Fruit fly (Drosophila melanogaster) whole organism: ENCODE measurements around the gene CG4229.

ENCODE experiments used
- CG8478 ChIP-seq: fragments of >200 bp; optimal IDR thresholded peaks from 2 replicates; lab custom pipeline; 2018; ENCODE audit warnings: inconsistent platforms
- Dll ChIP-seq: fragments of >200 bp; optimal IDR thresholded peaks from 2 replicates; lab custom pipeline; 2017
- EcR ChIP-seq, 2 experiments: fragments of >200 bp; optimal IDR thresholded peaks; 2 replicates each; lab custom pipeline; 2017; ENCODE audit warnings: missing biosample characterization in 2 of 2, missing genetic modification characterization in 2 of 2, missing genetic modification reagents in 2 of 2
- pan ChIP-seq: fragments of >200 bp; optimal IDR thresholded peaks from 2 replicates; lab custom pipeline; 2017
- psq ChIP-seq: fragments of >200 bp; optimal IDR thresholded peaks from 2 replicates; lab custom pipeline; 2017
- usp ChIP-seq: fragments of >200 bp; optimal IDR thresholded peaks from 2 replicates; lab custom pipeline; 2017; ENCODE audit warnings: missing biosample characterization, missing genetic modification characterization, mixed read lengths

dm6 chr3L:16567495-16567894, 10.9 kb downstream of the CG4229 start:
- TF ChIP-seq CG8478 (no peak), psq (lab: Kevin White, UChicago) (no peak), Dll (lab: Kevin White, UChicago) (no peak), pan (lab: Kevin White, UChicago) (no peak), EcR (GFP tag; optimal IDR thresholded peaks at IDR 0.05; lab: Kevin White, UChicago) (no peak), usp (no peak)
